Fruit fly (Drosophila melanogaster) whole organism, embryonic: ENCODE measurements around the gene Lerp.

Experiments used
- Antp ChIP-seq: fragments of 200-800 bp; sonication (Bioruptor generic); optimal IDR thresholded peaks from 3 replicates; lab custom pipeline; 2016; ENCODE audit warnings: missing biosample characterization, missing genetic modification characterization
- CG10543 ChIP-seq: fragments of 200-800 bp; sonication (Bioruptor generic); optimal IDR thresholded peaks from 3 replicates; lab custom pipeline; 2017; ENCODE audit warnings: missing biosample characterization, mild to moderate bottlenecking, missing genetic modification characterization, moderate library complexity
- CG11456 ChIP-seq: fragments of 200-800 bp; sonication (Bioruptor generic); IDR thresholded peaks from 3 replicates; pipeline ENCODE4 v1.3.6; 2022; ENCODE audit warnings: missing biosample characterization, missing genetic modification characterization
- CG12071 ChIP-seq: fragments of 200-800 bp; sonication (Bioruptor generic); optimal IDR thresholded peaks from 3 replicates; lab custom pipeline; 2018; ENCODE audit warnings: missing biosample characterization, mild to moderate bottlenecking, missing genetic modification characterization
- CG12744 ChIP-seq: fragments of 200-800 bp; sonication (Bioruptor generic); optimal IDR thresholded peaks from 2 replicates; lab custom pipeline; 2016; ENCODE audit warnings: missing biosample characterization, missing genetic modification characterization
- CG13287 ChIP-seq: fragments of 200-800 bp; sonication (Bioruptor generic); IDR thresholded peaks from 2 replicates; pipeline ENCODE4 v1.3.6; 2022; ENCODE audit warnings: missing biosample characterization, missing genetic modification characterization; ENCODE audit not compliant: partially characterized antibody
- CG13296 ChIP-seq: fragments of 200-800 bp; sonication (Bioruptor generic); optimal IDR thresholded peaks from 3 replicates; lab custom pipeline; 2018; ENCODE audit warnings: missing biosample characterization, mild to moderate bottlenecking, missing genetic modification characterization
- CG14014 ChIP-seq: fragments of 200-800 bp; sonication (Bioruptor generic); IDR thresholded peaks from 2 replicates; pipeline ENCODE4 v1.3.6; 2022; ENCODE audit warnings: missing biosample characterization, missing genetic modification characterization
- CG14667 ChIP-seq: fragments of 200-800 bp; sonication (Bioruptor generic); IDR thresholded peaks from 2 replicates; pipeline ENCODE4 v1.3.6; 2022; ENCODE audit warnings: missing biosample characterization, missing genetic modification characterization
- CG14860 ChIP-seq: fragments of 200-800 bp; sonication (Bioruptor generic); IDR thresholded peaks from 3 replicates; pipeline ENCODE4 v1.3.6; 2022; ENCODE audit warnings: missing biosample characterization, missing genetic modification characterization; ENCODE audit not compliant: partially characterized antibody
- CG16779 ChIP-seq: fragments of 200-800 bp; sonication (Bioruptor generic); IDR thresholded peaks from 2 replicates; pipeline ENCODE4 v1.3.6; 2022; ENCODE audit warnings: missing biosample characterization, missing genetic modification characterization
- CG17568 ChIP-seq: fragments of 200-800 bp; sonication (Bioruptor generic); optimal IDR thresholded peaks from 2 replicates; lab custom pipeline; 2018; ENCODE audit warnings: missing biosample characterization, mild to moderate bottlenecking, missing genetic modification characterization, moderate library complexity
- CG30431 ChIP-seq: fragments of 200-800 bp; sonication (Bioruptor generic); optimal IDR thresholded peaks from 2 replicates; lab custom pipeline; 2017; ENCODE audit warnings: missing biosample characterization, missing genetic modification characterization
- CG34376 ChIP-seq: fragments of 200-800 bp; sonication (Bioruptor generic); optimal IDR thresholded peaks from 2 replicates; lab custom pipeline; 2018; ENCODE audit warnings: missing biosample characterization, mild to moderate bottlenecking, missing genetic modification characterization
- CG6791 ChIP-seq: fragments of 200-800 bp; sonication (Bioruptor generic); IDR thresholded peaks from 3 replicates; pipeline ENCODE4 v1.3.6; 2022; ENCODE audit warnings: missing biosample characterization, missing genetic modification characterization; ENCODE audit not compliant: partially characterized antibody
- CG6813 ChIP-seq: fragments of 200-800 bp; sonication (Bioruptor generic); optimal IDR thresholded peaks from 2 replicates; lab custom pipeline; 2017; ENCODE audit warnings: missing biosample characterization, missing genetic modification characterization, mild to moderate bottlenecking, moderate library complexity, missing genetic modification reagents
- CG7556 ChIP-seq: fragments of 200-800 bp; sonication (Bioruptor generic); optimal IDR thresholded peaks from 2 replicates; lab custom pipeline; 2017; ENCODE audit warnings: missing biosample characterization, mild to moderate bottlenecking, missing genetic modification characterization
- CG7928 ChIP-seq: fragments of 200-800 bp; sonication (Bioruptor generic); optimal IDR thresholded peaks from 2 replicates; lab custom pipeline; 2017; ENCODE audit warnings: missing biosample characterization, mild to moderate bottlenecking, missing genetic modification characterization
- CG9727 ChIP-seq: fragments of 200-800 bp; sonication (Bioruptor generic); optimal IDR thresholded peaks from 3 replicates; lab custom pipeline; 2017; ENCODE audit warnings: missing biosample characterization, mild to moderate bottlenecking, missing genetic modification characterization
- Camta ChIP-seq: fragments of 200-800 bp; sonication (Bioruptor generic); optimal IDR thresholded peaks from 2 replicates; lab custom pipeline; 2016; ENCODE audit warnings: missing biosample characterization, missing genetic modification characterization
- CkIIα-i1 ChIP-seq: fragments of 200-800 bp; sonication (Bioruptor generic); IDR thresholded peaks from 2 replicates; pipeline ENCODE4 v1.3.6; 2022; ENCODE audit warnings: missing biosample characterization, missing genetic modification characterization
- Dek ChIP-seq: fragments of 200-800 bp; sonication (Bioruptor generic); optimal IDR thresholded peaks from 3 replicates; lab custom pipeline; 2019; ENCODE audit warnings: missing biosample characterization, mild to moderate bottlenecking, missing genetic modification characterization, moderate library complexity
- Ets65A ChIP-seq: fragments of 200-800 bp; sonication (Bioruptor generic); peaks from one replicate; lab custom pipeline; 2016; ENCODE audit warnings: missing biosample characterization, missing genetic modification characterization
- Fer2 ChIP-seq: fragments of 200-800 bp; sonication (Bioruptor generic); optimal IDR thresholded peaks from 2 replicates; lab custom pipeline; 2018; ENCODE audit warnings: missing biosample characterization, mild to moderate bottlenecking, missing genetic modification characterization, moderate library complexity
- Hr51 ChIP-seq, 2 experiments: fragments of 200-800 bp; sonication (Bioruptor generic); optimal IDR thresholded peaks; 2 replicates in 1 of 2; 3 replicates in 1 of 2; lab custom pipeline; 2016 to 2018; ENCODE audit warnings: missing biosample characterization in 2 of 2, missing genetic modification characterization in 2 of 2, mild to moderate bottlenecking in 1 of 2, moderate library complexity in 1 of 2
- Mad ChIP-seq: fragments of 200-800 bp; sonication (Bioruptor generic); optimal IDR thresholded peaks from 2 replicates; lab custom pipeline; 2016; ENCODE audit warnings: missing biosample characterization, missing genetic modification characterization
- Med ChIP-seq: fragments of 200-800 bp; sonication (Bioruptor generic); peaks from one replicate; lab custom pipeline; 2016; ENCODE audit warnings: missing biosample characterization, missing genetic modification characterization, mild to moderate bottlenecking, inconsistent platforms, moderate library complexity
- Side ChIP-seq: fragments of 200-800 bp; sonication (Bioruptor generic); optimal IDR thresholded peaks from 2 replicates; lab custom pipeline; 2016; ENCODE audit warnings: missing biosample characterization, missing genetic modification characterization
- Sry-β ChIP-seq: fragments of 200-800 bp; sonication (Bioruptor generic); optimal IDR thresholded peaks from 2 replicates; lab custom pipeline; 2018; ENCODE audit warnings: missing biosample characterization, mild to moderate bottlenecking, missing genetic modification characterization, moderate library complexity
- Stat92E ChIP-seq, 3 experiments: fragments of >200 bp in 2 of 3; fragments of 200-800 bp in 1 of 3; sonication (Bioruptor generic) in 1 of 3; optimal IDR thresholded peaks; 2 replicates each; lab custom pipeline; 2017 to 2019; ENCODE audit warnings: missing biosample characterization in 3 of 3, missing genetic modification characterization in 3 of 3, mild to moderate bottlenecking in 1 of 3, moderate library complexity in 1 of 3
- al ChIP-seq: fragments of 200-800 bp; sonication (Bioruptor generic); IDR thresholded peaks from 2 replicates; pipeline ENCODE4 v1.3.6; 2022; ENCODE audit warnings: missing biosample characterization, missing genetic modification characterization
- bab2 ChIP-seq: fragments of 200-800 bp; sonication (Bioruptor generic); optimal IDR thresholded peaks from 2 replicates; lab custom pipeline; 2016; ENCODE audit warnings: missing biosample characterization, missing genetic modification characterization
- dan ChIP-seq: fragments of 200-800 bp; sonication (Bioruptor generic); IDR thresholded peaks from 2 replicates; pipeline ENCODE4 v1.3.6; 2022; ENCODE audit warnings: missing biosample characterization, missing genetic modification characterization
- exex ChIP-seq: fragments of 200-800 bp; sonication (Bioruptor generic); optimal IDR thresholded peaks from 4 replicates; lab custom pipeline; 2018; ENCODE audit warnings: missing biosample characterization, mild to moderate bottlenecking, missing genetic modification characterization, moderate library complexity
- fd102C ChIP-seq: fragments of 200-800 bp; sonication (Bioruptor generic); optimal IDR thresholded peaks from 2 replicates; lab custom pipeline; 2018; ENCODE audit warnings: missing biosample characterization, mild to moderate bottlenecking, missing genetic modification characterization, moderate library complexity
- fd3F ChIP-seq: fragments of 200-800 bp; sonication (Bioruptor generic); optimal IDR thresholded peaks from 2 replicates; lab custom pipeline; 2018; ENCODE audit warnings: missing biosample characterization, mild to moderate bottlenecking, missing genetic modification characterization, moderate library complexity
- gt ChIP-seq: fragments of 200-800 bp; sonication (Bioruptor generic); IDR thresholded peaks from 2 replicates; pipeline ENCODE4 v1.3.6; 2022; ENCODE audit warnings: missing biosample characterization, missing genetic modification characterization
- her ChIP-seq: fragments of 200-800 bp; sonication (Bioruptor generic); optimal IDR thresholded peaks from 2 replicates; lab custom pipeline; 2016; ENCODE audit warnings: missing biosample characterization, missing genetic modification characterization
- inv ChIP-seq: fragments of 200-800 bp; sonication (Bioruptor generic); IDR thresholded peaks from 2 replicates; pipeline ENCODE4 v1.3.6; 2022; ENCODE audit warnings: missing biosample characterization, missing genetic modification characterization; ENCODE audit not compliant: partially characterized antibody
- jing ChIP-seq: fragments of 200-800 bp; sonication (Bioruptor generic); optimal IDR thresholded peaks from 2 replicates; lab custom pipeline; 2018; ENCODE audit warnings: missing biosample characterization, mild to moderate bottlenecking, missing genetic modification characterization
- kah ChIP-seq: fragments of 200-800 bp; sonication (Bioruptor generic); optimal IDR thresholded peaks from 2 replicates; lab custom pipeline; 2018; ENCODE audit warnings: missing biosample characterization, mild to moderate bottlenecking, missing genetic modification characterization
- lbe ChIP-seq: fragments of 200-800 bp; sonication (Bioruptor generic); optimal IDR thresholded peaks from 2 replicates; lab custom pipeline; 2016; ENCODE audit warnings: missing biosample characterization, mild to moderate bottlenecking, missing genetic modification characterization
- org-1 ChIP-seq: fragments of 200-800 bp; sonication (Bioruptor generic); optimal IDR thresholded peaks from 2 replicates; lab custom pipeline; 2017; ENCODE audit warnings: missing biosample characterization, missing genetic modification characterization
- otp ChIP-seq: fragments of 200-800 bp; sonication (Bioruptor generic); IDR thresholded peaks from 3 replicates; pipeline ENCODE4, ENCODE4 v1.3.6; 2022; ENCODE audit warnings: missing biosample characterization, missing genetic modification characterization
- p53 ChIP-seq: fragments of 200-800 bp; sonication (Bioruptor generic); optimal IDR thresholded peaks from 2 replicates; lab custom pipeline; 2016; ENCODE audit warnings: missing biosample characterization, missing genetic modification characterization
- phol ChIP-seq: fragments of 200-800 bp; sonication (Bioruptor generic); optimal IDR thresholded peaks from 3 replicates; lab custom pipeline; 2018; ENCODE audit warnings: missing biosample characterization, mild to moderate bottlenecking, missing genetic modification characterization, moderate library complexity
- pzg ChIP-seq: fragments of 200-800 bp; sonication (Bioruptor generic); optimal IDR thresholded peaks from 3 replicates; lab custom pipeline; 2018; ENCODE audit warnings: missing biosample characterization, mild to moderate bottlenecking, missing genetic modification characterization, moderate library complexity
- ranshi ChIP-seq: fragments of 200-800 bp; sonication (Bioruptor generic); IDR thresholded peaks from 2 replicates; pipeline ENCODE4 v1.3.6; 2022; ENCODE audit warnings: missing biosample characterization, missing genetic modification characterization
- sim ChIP-seq: fragments of 200-800 bp; sonication (Bioruptor generic); IDR thresholded peaks from 2 replicates; pipeline ENCODE4 v1.3.6; 2022; ENCODE audit warnings: missing biosample characterization, missing genetic modification characterization
- vfl ChIP-seq: fragments of 200-800 bp; sonication (Bioruptor generic); optimal IDR thresholded peaks from 2 replicates; lab custom pipeline; 2016; ENCODE audit warnings: missing biosample characterization, missing genetic modification characterization

The Lerp gene

dm6 chr3R:26886283-26886689 is 23.4 kb upstream of the Lerp start (continued):
- TF ChIP-seq fd102C (GFP tag; lab: Kevin White, UChicago) (peak; percentile 11), CG10543 (GFP tag; lab: Kevin White, UChicago) (peak; percentile 56), her (GFP tag; lab: Kevin White, UChicago) (no peak), CG13287 (GFP tag; lab: Robert Waterston, UW) (no peak), CG7556 (GFP tag; lab: Kevin White, UChicago) (peak; percentile 78), org-1 (GFP tag; lab: Kevin White, UChicago) (peak; percentile 64), CG14860 (GFP tag; lab: Robert Waterston, UW) (no peak), Side (GFP tag; lab: Kevin White, UChicago) (no peak), exex (tag; lab: Kevin White, UChicago) (peak; percentile 13), CG11456 (GFP tag; lab: Robert Waterston, UW) (0 out of 3 replicates have a peak, but pooled peaks have one; percentile 20), bab2 (GFP tag; lab: Kevin White, UChicago) (no peak), Antp (no peak), Mad (no peak), Med (GFP tag; lab: Kevin White, UChicago) (peak; percentile 75), CG6791 (GFP tag; lab: Robert Waterston, UW) (no peak), pzg (GFP tag; lab: Kevin White, UChicago) (no peak), CG9727 (GFP tag; lab: Kevin White, UChicago) (peak; percentile 80), CG14014 (GFP tag; lab: Robert Waterston, UW) (peak; percentile 37; the same call in 1 of the 2 replicates), CG17568 (GFP tag; lab: Kevin White, UChicago) (peak; percentile 60), Sry-β (peak; percentile 35), CG30431 (peak; percentile 41), ranshi (GFP tag; lab: Robert Waterston, UW) (peak; percentile 45; the same call in 1 of the 2 replicates), Hr51 (GFP tag; optimal IDR thresholded peaks at IDR 0.05; lab: Kevin White, UChicago) (peak; percentile 18 to 70), CG12071 (GFP tag; lab: Kevin White, UChicago) (no peak), gt (GFP tag; lab: Robert Waterston, UW) (peak; percentile 12; the same call in 1 of the 2 replicates), Dek (tag; lab: Kevin White, UChicago) (peak; percentile 2), CG16779 (GFP tag; lab: Robert Waterston, UW) (no peak), jing (GFP tag; lab: Kevin White, UChicago) (no peak), al (no peak; the same call in 1 of the 2 replicates), CG7928 (GFP tag; lab: Kevin White, UChicago) (no peak), CG34376 (GFP tag; lab: Kevin White, UChicago) (no peak), otp (GFP tag; lab: Robert Waterston, UW) (peak; percentile 68; the same call in 1 of the 3 replicates), Fer2 (tag; lab: Kevin White, UChicago) (peak; percentile 5), fd3F (GFP tag; lab: Kevin White, UChicago) (peak; percentile 29), phol (tag; lab: Kevin White, UChicago) (peak; percentile 76), vfl (GFP tag; lab: Kevin White, UChicago) (no peak), CG13296 (GFP tag; lab: Kevin White, UChicago) (peak; percentile 65), dan (GFP tag; lab: Robert Waterston, UW) (no peak), CG14667 (peak; percentile 55), p53 (no peak), kah (peak; percentile 62), CG6813 (GFP tag; lab: Kevin White, UChicago) (peak; percentile 79), CG12744 (no peak), CkIIα-i1 (no peak), sim (GFP tag; lab: Robert Waterston, UW) (0 out of 2 replicates have a peak, but pooled peaks have one; percentile 48), Ets65A (GFP tag; lab: Kevin White, UChicago) (peak; percentile 21), lbe (GFP tag; lab: Kevin White, UChicago) (no peak), Camta (GFP tag; lab: Kevin White, UChicago) (no peak), Stat92E (GFP tag; optimal IDR thresholded peaks at IDR 0.05; lab: Kevin White, UChicago) (peak in 1 of 3 experiments; percentile 85), inv (no peak)
